Worm (Caenorhabditis elegans): ENCODE data around the gene dnj-16.

ce11 chrIII:4220864-4221263, 29.9 kb downstream of the dnj-16 start:
- TF ChIP-seq him-1 (tag; optimal IDR thresholded peaks at IDR 0.05) (no peak), W03F9.2 (tag; optimal IDR thresholded peaks at IDR 0.05) (no peak)
